Worm (Caenorhabditis elegans): Measurements from ENCODE around the gene F13H8.1.

- TF ChIP-seq snu-23 (GFP tag; optimal IDR thresholded peaks at IDR 0.05) (no peak), fkh-10 (GFP tag; optimal IDR thresholded peaks at IDR 0.05) (no peak), ceh-82 (tag; optimal IDR thresholded peaks at IDR 0.05) (no peak), snpc-4 (tag; optimal IDR thresholded peaks at IDR 0.05) (no peak), egl-27 (tag; optimal IDR thresholded peaks at IDR 0.05) (no peak), sox-4 (tag; optimal IDR thresholded peaks at IDR 0.05) (no peak)
Observed at ce11 chrII:6256024-6256423, 27.2 kb upstream of the F13H8.1 start, which contains the start of gene F13H8.5.

Measured in whole organism, L1 larva.